6 fruit fly cellular contexts compared by ENCODE assay signal in genomic region chr2L:12720430-12721396, dm6.
TF ChIP-seq lines count a peak whose summit lies in the region.

No protein-coding gene starts in this region.

- TF ChIP-seq CTCF in whole organism, embryonic (GFP tag; optimal IDR thresholded peaks at IDR 0.05; lab: Kevin White, UChicago): no peak

TF ChIP-seq in Kc167, 6 proteins besides CTCF, POLR2A, EP300 and RAD21:
- TF ChIP-seq Myc (optimal IDR thresholded peaks at IDR 0.05; lab: Kevin White, UChicago) (no peak), ttk (optimal IDR thresholded peaks at IDR 0.05; lab: Kevin White, UChicago) (peak; percentile 95)

TF ChIP-seq in whole organism, adult, 20 proteins besides CTCF, POLR2A, EP300 and RAD21 (continues in another document):
- peak; percentile 57 for TF ChIP-seq CG12768 (GFP tag; optimal IDR thresholded peaks at IDR 0.05; lab: Kevin White, UChicago)
- TF ChIP-seq ovo (GFP tag; optimal IDR thresholded peaks at IDR 0.05; lab: Kevin White, UChicago): no peak
- TF ChIP-seq cic (GFP tag; optimal IDR thresholded peaks at IDR 0.05; lab: Kevin White, UChicago): peak; percentile 77
- no peak for TF ChIP-seq CG1620 (GFP tag; optimal IDR thresholded peaks at IDR 0.05; lab: Kevin White, UChicago)
- TF ChIP-seq bab1 (GFP tag; optimal IDR thresholded peaks at IDR 0.05; lab: Kevin White, UChicago): no peak
- peak; percentile 8 for TF ChIP-seq CG14711 (tag; optimal IDR thresholded peaks at IDR 0.05; lab: Kevin White, UChicago)
- TF ChIP-seq CG11617 (GFP tag; optimal IDR thresholded peaks at IDR 0.05; lab: Kevin White, UChicago): peak; percentile 52
- peak; percentile 31 for TF ChIP-seq CG5204 (GFP tag; optimal IDR thresholded peaks at IDR 0.05; lab: Kevin White, UChicago)
- TF ChIP-seq CG7045 (GFP tag; optimal IDR thresholded peaks at IDR 0.05; lab: Kevin White, UChicago): peak; percentile 51
- peak; percentile 18 for TF ChIP-seq Hr96 (GFP tag; optimal IDR thresholded peaks at IDR 0.05; lab: Kevin White, UChicago)
- TF ChIP-seq kay (GFP tag; lab: Kevin White, UChicago; ENCODE audit: borderline replicate concordance): peak; percentile 81
- TF ChIP-seq tj (GFP tag; optimal IDR thresholded peaks at IDR 0.05; lab: Kevin White, UChicago): peak; percentile 1
- TF ChIP-seq toe (GFP tag; optimal IDR thresholded peaks at IDR 0.05; lab: Kevin White, UChicago): peak; percentile 53
- no peak for TF ChIP-seq Mnt (GFP tag; optimal IDR thresholded peaks at IDR 0.05; lab: Kevin White, UChicago)
- peak; percentile 30 for TF ChIP-seq pad (GFP tag; optimal IDR thresholded peaks at IDR 0.05; lab: Kevin White, UChicago)
- peak; percentile 10 for TF ChIP-seq CG33017 (tag; optimal IDR thresholded peaks at IDR 0.05; lab: Kevin White, UChicago)
- peak in 1 of 2 experiments; percentile 65 for TF ChIP-seq cnc (optimal IDR thresholded peaks at IDR 0.05; lab: Kevin White, UChicago)
- TF ChIP-seq CG7101 (tag; optimal IDR thresholded peaks at IDR 0.05; lab: Kevin White, UChicago): peak; percentile 37

TF ChIP-seq in whole organism, embryonic, 481 proteins besides CTCF, POLR2A, EP300 and RAD21 (continues in another document):
- TF ChIP-seq nerfin-2 (GFP tag; IDR thresholded peaks at IDR 0.05; lab: Robert Waterston, UW; ENCODE audit: partially characterized antibody): no peak
- TF ChIP-seq CG6854 (GFP tag; optimal IDR thresholded peaks at IDR 0.05; lab: Kevin White, UChicago): no peak
- peak; percentile 65 for TF ChIP-seq CG2712 (tag; optimal IDR thresholded peaks at IDR 0.05; lab: Kevin White, UChicago)
- TF ChIP-seq dan (GFP tag; IDR thresholded peaks at IDR 0.05; lab: Robert Waterston, UW): no peak
- TF ChIP-seq Dip3 (GFP tag; optimal IDR thresholded peaks at IDR 0.05; lab: Kevin White, UChicago): peak; percentile 28
- no peak for TF ChIP-seq YL-1 (GFP tag; optimal IDR thresholded peaks at IDR 0.05; lab: Kevin White, UChicago)
- no peak for TF ChIP-seq Opbp (GFP tag; IDR thresholded peaks at IDR 0.05; lab: Robert Waterston, UW; ENCODE audit: partially characterized antibody)
- TF ChIP-seq kay (GFP tag; optimal IDR thresholded peaks at IDR 0.05; lab: Kevin White, UChicago): peak; percentile 23
- no peak for TF ChIP-seq vnd (GFP tag; IDR thresholded peaks at IDR 0.05; lab: Robert Waterston, UW; ENCODE audit: partially characterized antibody)
- TF ChIP-seq sr (GFP tag; IDR thresholded peaks at IDR 0.05; lab: Robert Waterston, UW): no peak
- TF ChIP-seq Optix (GFP tag; IDR thresholded peaks at IDR 0.05; lab: Robert Waterston, UW): peak; percentile 14; the same call in 1 of the 3 replicates
- TF ChIP-seq eve (GFP tag; optimal IDR thresholded peaks at IDR 0.05; lab: Kevin White, UChicago): no peak
- peak; percentile 49; the same call in 1 of the 3 replicates for TF ChIP-seq ase (GFP tag; IDR thresholded peaks at IDR 0.05; lab: Robert Waterston, UW)
- peak; percentile 9 for TF ChIP-seq CG8388 (GFP tag; optimal IDR thresholded peaks at IDR 0.05; lab: Kevin White, UChicago)
- TF ChIP-seq Drgx (GFP tag; IDR thresholded peaks at IDR 0.05; lab: Robert Waterston, UW): peak; percentile 71
- no peak for TF ChIP-seq cas (GFP tag; IDR thresholded peaks at IDR 0.05; lab: Robert Waterston, UW)
- TF ChIP-seq disco-r (GFP tag; optimal IDR thresholded peaks at IDR 0.05; lab: Kevin White, UChicago): no peak
- TF ChIP-seq Hand (GFP tag; optimal IDR thresholded peaks at IDR 0.05; lab: Kevin White, UChicago): no peak

TF ChIP-seq in whole organism, prepupa, 60 proteins besides CTCF, POLR2A, EP300 and RAD21 (continues in another document):
- TF ChIP-seq CG15336 (GFP tag; IDR thresholded peaks at IDR 0.05; lab: Robert Waterston, UW): peak; percentile 45; the same call in 1 of the 2 replicates
- TF ChIP-seq pdm3 (GFP tag; optimal IDR thresholded peaks at IDR 0.05; lab: Kevin White, UChicago): no peak
- no peak for TF ChIP-seq Sox15 (GFP tag; optimal IDR thresholded peaks at IDR 0.05; lab: Kevin White, UChicago)
- TF ChIP-seq CG34406 (GFP tag; optimal IDR thresholded peaks at IDR 0.05; lab: Kevin White, UChicago): peak; percentile 6
- no peak for TF ChIP-seq fd59A (GFP tag; optimal IDR thresholded peaks at IDR 0.05; lab: Kevin White, UChicago)
- TF ChIP-seq CG31627 (GFP tag; optimal IDR thresholded peaks at IDR 0.05; lab: Kevin White, UChicago): no peak
- peak in 1 of 2 experiments; percentile 12 for TF ChIP-seq ss (GFP tag; optimal IDR thresholded peaks at IDR 0.05; lab: Kevin White, UChicago)
- peak; percentile 24 for TF ChIP-seq lz (GFP tag; optimal IDR thresholded peaks at IDR 0.05; lab: Kevin White, UChicago)
- TF ChIP-seq dac (GFP tag; optimal IDR thresholded peaks at IDR 0.05; lab: Kevin White, UChicago): no peak
- TF ChIP-seq Hr38 (GFP tag; optimal IDR thresholded peaks at IDR 0.05; lab: Kevin White, UChicago): no peak
- TF ChIP-seq salr (GFP tag; optimal IDR thresholded peaks at IDR 0.05; lab: Kevin White, UChicago): no peak
- TF ChIP-seq topi (GFP tag; optimal IDR thresholded peaks at IDR 0.05; lab: Kevin White, UChicago): peak; percentile 48
- no peak for TF ChIP-seq dsx (GFP tag; optimal IDR thresholded peaks at IDR 0.05; lab: Kevin White, UChicago; ENCODE audit: poor library complexity, severe bottlenecking)
- no peak for TF ChIP-seq fd85E (GFP tag; optimal IDR thresholded peaks at IDR 0.05; lab: Kevin White, UChicago)
- peak; percentile 40 for TF ChIP-seq CG3032 (tag; optimal IDR thresholded peaks at IDR 0.05; lab: Kevin White, UChicago)
- TF ChIP-seq CG7368 (GFP tag; optimal IDR thresholded peaks at IDR 0.05; lab: Kevin White, UChicago): peak; percentile 0
- peak; percentile 83 for TF ChIP-seq vri (GFP tag; optimal IDR thresholded peaks at IDR 0.05; lab: Kevin White, UChicago)
- peak; percentile 15 for TF ChIP-seq Eip75B (GFP tag; optimal IDR thresholded peaks at IDR 0.05; lab: Kevin White, UChicago)
- TF ChIP-seq CG8632 (GFP tag; optimal IDR thresholded peaks at IDR 0.05; lab: Kevin White, UChicago): no peak

TF ChIP-seq in whole organism, pupa, 21 proteins besides CTCF, POLR2A, EP300 and RAD21:
- TF ChIP-seq EcR (GFP tag; optimal IDR thresholded peaks at IDR 0.05; lab: Kevin White, UChicago) (peak; percentile 37), rn (GFP tag; IDR thresholded peaks at IDR 0.05; lab: Robert Waterston, UW) (peak; percentile 18; the same call in 1 of the 2 replicates), CG8301 (tag; optimal IDR thresholded peaks at IDR 0.05; lab: Kevin White, UChicago) (peak; percentile 65), Pif1A (GFP tag; optimal IDR thresholded peaks at IDR 0.05; lab: Kevin White, UChicago) (peak; percentile 42), CG12605 (GFP tag; IDR thresholded peaks at IDR 0.05; lab: Robert Waterston, UW) (peak; percentile 33; the same call in 1 of the 2 replicates), CG13204 (GFP tag; optimal IDR thresholded peaks at IDR 0.05; lab: Kevin White, UChicago) (no peak), CG8159 (tag; optimal IDR thresholded peaks at IDR 0.05; lab: Kevin White, UChicago) (peak; percentile 51), CG9948 (tag; optimal IDR thresholded peaks at IDR 0.05; lab: Kevin White, UChicago) (peak; percentile 12), CG17806 (tag; optimal IDR thresholded peaks at IDR 0.05; lab: Kevin White, UChicago) (peak; percentile 45), CG15710 (tag; optimal IDR thresholded peaks at IDR 0.05; lab: Kevin White, UChicago) (peak; percentile 26), Pif1B (GFP tag; optimal IDR thresholded peaks at IDR 0.05; lab: Kevin White, UChicago) (peak; percentile 9), gl (tag; optimal IDR thresholded peaks at IDR 0.05; lab: Kevin White, UChicago) (no peak), CG4496 (GFP tag; IDR thresholded peaks at IDR 0.05; lab: Robert Waterston, UW) (peak; percentile 76), CG34367 (tag; optimal IDR thresholded peaks at IDR 0.05; lab: Kevin White, UChicago) (no peak), CG14655 (GFP tag; optimal IDR thresholded peaks at IDR 0.05; lab: Kevin White, UChicago) (no peak), D1 (tag; optimal IDR thresholded peaks at IDR 0.05; lab: Kevin White, UChicago) (no peak), CG32121 (GFP tag; IDR thresholded peaks at IDR 0.05; lab: Robert Waterston, UW) (peak; percentile 68; the same call in 1 of the 2 replicates), fd96Ca (GFP tag; IDR thresholded peaks at IDR 0.05; lab: Robert Waterston, UW) (peak; percentile 79), Snoo (tag; optimal IDR thresholded peaks at IDR 0.05; lab: Kevin White, UChicago) (peak; percentile 19), Ets98B (GFP tag; IDR thresholded peaks at IDR 0.05; lab: Robert Waterston, UW) (peak; percentile 55)

TF ChIP-seq in whole organism, wandering third instar larva, 38 proteins besides CTCF, POLR2A, EP300 and RAD21:
- TF ChIP-seq brk (GFP tag; optimal IDR thresholded peaks at IDR 0.05; lab: Kevin White, UChicago): peak; percentile 29
- no peak for TF ChIP-seq usp (GFP tag; optimal IDR thresholded peaks at IDR 0.05; lab: Kevin White, UChicago)
- peak; percentile 16 for TF ChIP-seq woc (GFP tag; optimal IDR thresholded peaks at IDR 0.05; lab: Kevin White, UChicago)
- TF ChIP-seq h (GFP tag; optimal IDR thresholded peaks at IDR 0.05; lab: Kevin White, UChicago): peak; percentile 66
- TF ChIP-seq OdsH (GFP tag; optimal IDR thresholded peaks at IDR 0.05; lab: Kevin White, UChicago): peak; percentile 30
- peak; percentile 38 for TF ChIP-seq HLH106 (tag; optimal IDR thresholded peaks at IDR 0.05; lab: Kevin White, UChicago)
- no peak for TF ChIP-seq Rel (GFP tag; optimal IDR thresholded peaks at IDR 0.05; lab: Kevin White, UChicago)
- TF ChIP-seq Rel (tag; optimal IDR thresholded peaks at IDR 0.05; lab: Kevin White, UChicago): peak; percentile 22
- peak; percentile 37 for TF ChIP-seq ey (GFP tag; optimal IDR thresholded peaks at IDR 0.05; lab: Kevin White, UChicago)
- TF ChIP-seq CG32264 (GFP tag; optimal IDR thresholded peaks at IDR 0.05; lab: Kevin White, UChicago): peak; percentile 11
- peak; percentile 26 for TF ChIP-seq fru (GFP tag; optimal IDR thresholded peaks at IDR 0.05; lab: Kevin White, UChicago)
- TF ChIP-seq tai (GFP tag; optimal IDR thresholded peaks at IDR 0.05; lab: Kevin White, UChicago): peak; percentile 10
- no peak for TF ChIP-seq CG9705 (GFP tag; optimal IDR thresholded peaks at IDR 0.05; lab: Kevin White, UChicago)
- no peak for TF ChIP-seq jim (GFP tag; optimal IDR thresholded peaks at IDR 0.05; lab: Kevin White, UChicago)
- TF ChIP-seq Abd-B (GFP tag; optimal IDR thresholded peaks at IDR 0.05; lab: Kevin White, UChicago): no peak
- TF ChIP-seq lola (GFP tag; optimal IDR thresholded peaks at IDR 0.05; lab: Kevin White, UChicago): no peak
- TF ChIP-seq rgr (GFP tag; optimal IDR thresholded peaks at IDR 0.05; lab: Kevin White, UChicago): peak; percentile 10
- TF ChIP-seq sage (GFP tag; optimal IDR thresholded peaks at IDR 0.05; lab: Kevin White, UChicago): peak; percentile 2
- TF ChIP-seq foxo (GFP tag; optimal IDR thresholded peaks at IDR 0.05; lab: Kevin White, UChicago): peak in 1 of 2 experiments; percentile 43
- TF ChIP-seq Hr78 (GFP tag; optimal IDR thresholded peaks at IDR 0.05; lab: Kevin White, UChicago): no peak
